Fruit fly (Drosophila melanogaster) whole organism, embryonic: ENCODE data around the gene sol.

Experiments used
- CG10565 ChIP-seq: fragments of 200-800 bp; sonication (Bioruptor generic); optimal IDR thresholded peaks from 3 replicates; lab custom pipeline; 2016; ENCODE audit warnings: missing biosample characterization, mild to moderate bottlenecking, missing genetic modification characterization
- CG14441 ChIP-seq: fragments of 200-800 bp; sonication (Bioruptor generic); IDR thresholded peaks from 2 replicates; pipeline ENCODE4 v1.3.6; 2022; ENCODE audit warnings: missing biosample characterization, missing genetic modification characterization
- CG14860 ChIP-seq: fragments of 200-800 bp; sonication (Bioruptor generic); IDR thresholded peaks from 3 replicates; pipeline ENCODE4 v1.3.6; 2022; ENCODE audit warnings: missing biosample characterization, missing genetic modification characterization; ENCODE audit not compliant: partially characterized antibody
- CG16815 ChIP-seq: fragments of 200-800 bp; sonication (Bioruptor generic); optimal IDR thresholded peaks from 3 replicates; lab custom pipeline; 2017; ENCODE audit warnings: missing biosample characterization, mild to moderate bottlenecking, missing genetic modification characterization
- CG17612 ChIP-seq: fragments of 200-800 bp; sonication (Bioruptor generic); IDR thresholded peaks from 2 replicates; pipeline ENCODE4 v1.3.6; 2022; ENCODE audit warnings: missing biosample characterization, missing genetic modification characterization
- CG17802 ChIP-seq: fragments of 200-800 bp; sonication (Bioruptor generic); optimal IDR thresholded peaks from 2 replicates; lab custom pipeline; 2018; ENCODE audit warnings: missing biosample characterization, mild to moderate bottlenecking, missing genetic modification characterization, moderate library complexity
- CG1792 ChIP-seq: fragments of 200-800 bp; sonication (Bioruptor generic); optimal IDR thresholded peaks from 2 replicates; lab custom pipeline; 2016; ENCODE audit warnings: missing biosample characterization, missing genetic modification characterization
- CG2199 ChIP-seq: fragments of 200-800 bp; sonication (Bioruptor generic); IDR thresholded peaks from 3 replicates; pipeline ENCODE4 v1.3.6; 2022; ENCODE audit warnings: missing biosample characterization, missing genetic modification characterization
- CG2678 ChIP-seq: fragments of 200-800 bp; sonication (Bioruptor generic); optimal IDR thresholded peaks from 3 replicates; lab custom pipeline; 2019; ENCODE audit warnings: missing biosample characterization, mild to moderate bottlenecking, missing genetic modification characterization, moderate library complexity
- CG32767 ChIP-seq: fragments of 200-800 bp; sonication (Bioruptor generic); IDR thresholded peaks from 2 replicates; pipeline ENCODE4 v1.3.6; 2022; ENCODE audit warnings: missing biosample characterization, missing genetic modification characterization
- CG6791 ChIP-seq: fragments of 200-800 bp; sonication (Bioruptor generic); IDR thresholded peaks from 3 replicates; pipeline ENCODE4 v1.3.6; 2022; ENCODE audit warnings: missing biosample characterization, missing genetic modification characterization; ENCODE audit not compliant: partially characterized antibody
- CG7271 ChIP-seq: fragments of 200-800 bp; sonication (Bioruptor generic); optimal IDR thresholded peaks from 2 replicates; lab custom pipeline; 2018; ENCODE audit warnings: missing biosample characterization, mild to moderate bottlenecking, missing genetic modification characterization, moderate library complexity
- CG7556 ChIP-seq: fragments of 200-800 bp; sonication (Bioruptor generic); optimal IDR thresholded peaks from 2 replicates; lab custom pipeline; 2017; ENCODE audit warnings: missing biosample characterization, mild to moderate bottlenecking, missing genetic modification characterization
- CG7786 ChIP-seq: fragments of 200-800 bp; sonication (Bioruptor generic); optimal IDR thresholded peaks from 2 replicates; lab custom pipeline; 2016; ENCODE audit warnings: missing biosample characterization, missing genetic modification characterization
- CG8089 ChIP-seq: fragments of 200-800 bp; sonication (Bioruptor generic); optimal IDR thresholded peaks from 3 replicates; lab custom pipeline; 2016; ENCODE audit warnings: missing biosample characterization, missing genetic modification characterization
- CG8388 ChIP-seq: fragments of 200-800 bp; sonication (Bioruptor generic); optimal IDR thresholded peaks from 2 replicates; lab custom pipeline; 2019; ENCODE audit warnings: missing biosample characterization, mild to moderate bottlenecking, missing genetic modification characterization, moderate library complexity
- CG9876 ChIP-seq: fragments of 200-800 bp; sonication (Bioruptor generic); optimal IDR thresholded peaks from 2 replicates; lab custom pipeline; 2016; ENCODE audit warnings: missing biosample characterization, missing genetic modification characterization
- Chrac-16 ChIP-seq: fragments of 200-800 bp; sonication (Bioruptor generic); optimal IDR thresholded peaks from 3 replicates; lab custom pipeline; 2016; ENCODE audit warnings: missing biosample characterization, missing genetic modification characterization
- Fer1 ChIP-seq: fragments of 200-800 bp; sonication (Bioruptor generic); optimal IDR thresholded peaks from 2 replicates; lab custom pipeline; 2017; ENCODE audit warnings: missing biosample characterization, mild to moderate bottlenecking, missing genetic modification characterization
- GATAe ChIP-seq: fragments of 200-800 bp; sonication (Bioruptor generic); conservative IDR thresholded peaks from 2 replicates; pipeline ENCODE4 v1.3.6; 2022; ENCODE audit warnings: missing biosample characterization, missing genetic modification characterization
- Hmx ChIP-seq: fragments of 200-800 bp; sonication (Bioruptor generic); optimal IDR thresholded peaks from 2 replicates; lab custom pipeline; 2016; ENCODE audit warnings: missing biosample characterization, missing genetic modification characterization
- Lim3 ChIP-seq: fragments of 200-800 bp; sonication (Bioruptor generic); IDR thresholded peaks from 2 replicates; pipeline ENCODE4 v1.3.6; 2022; ENCODE audit warnings: missing biosample characterization, missing genetic modification characterization
- Meics ChIP-seq: fragments of 200-800 bp; sonication (Bioruptor generic); optimal IDR thresholded peaks from 2 replicates; lab custom pipeline; 2017; ENCODE audit warnings: missing biosample characterization, mild to moderate bottlenecking, missing genetic modification characterization
- Mrtf ChIP-seq: fragments of 200-800 bp; sonication (Bioruptor generic); IDR thresholded peaks from 3 replicates; pipeline ENCODE4 v1.3.6; 2022; ENCODE audit warnings: missing biosample characterization, missing genetic modification characterization
- NC2β ChIP-seq: fragments of 200-800 bp; sonication (Bioruptor generic); optimal IDR thresholded peaks from 2 replicates; lab custom pipeline; 2016; ENCODE audit warnings: missing biosample characterization, missing genetic modification characterization
- Oli ChIP-seq: fragments of 200-800 bp; sonication (Bioruptor generic); optimal IDR thresholded peaks from 2 replicates; lab custom pipeline; 2018; ENCODE audit warnings: missing biosample characterization, mild to moderate bottlenecking, missing genetic modification characterization, moderate library complexity
- PHDP ChIP-seq: fragments of 200-800 bp; sonication (Bioruptor generic); optimal IDR thresholded peaks from 3 replicates; lab custom pipeline; 2018; ENCODE audit warnings: missing biosample characterization, mild to moderate bottlenecking, missing genetic modification characterization, moderate library complexity
- Ptx1 ChIP-seq: fragments of 200-800 bp; sonication (Bioruptor generic); IDR thresholded peaks from 2 replicates; pipeline ENCODE4 v1.3.6; 2022; ENCODE audit warnings: missing biosample characterization, missing genetic modification characterization
- Scr ChIP-seq: fragments of 200-800 bp; sonication (Bioruptor generic); IDR thresholded peaks from 2 replicates; pipeline ENCODE4 v1.3.6; 2022; ENCODE audit warnings: missing biosample characterization, missing genetic modification characterization; ENCODE audit not compliant: partially characterized antibody
- Sox100B ChIP-seq: fragments of 200-800 bp; sonication (Bioruptor generic); optimal IDR thresholded peaks from 3 replicates; lab custom pipeline; 2018; ENCODE audit warnings: missing biosample characterization, mild to moderate bottlenecking, missing genetic modification characterization
- Xrp1 ChIP-seq: fragments of 200-800 bp; sonication (Bioruptor generic); IDR thresholded peaks from 2 replicates; pipeline ENCODE4 v1.3.6; 2022; ENCODE audit warnings: missing biosample characterization, missing genetic modification characterization
- YL-1 ChIP-seq: fragments of 200-800 bp; sonication (Bioruptor generic); optimal IDR thresholded peaks from 3 replicates; lab custom pipeline; 2017; ENCODE audit warnings: missing biosample characterization, mild to moderate bottlenecking, missing genetic modification characterization
- ab ChIP-seq: fragments of 200-800 bp; sonication (Bioruptor generic); optimal IDR thresholded peaks from 2 replicates; lab custom pipeline; 2016; ENCODE audit warnings: missing biosample characterization, missing genetic modification characterization
- cg ChIP-seq: fragments of 200-800 bp; sonication (Bioruptor generic); optimal IDR thresholded peaks from 3 replicates; lab custom pipeline; 2019; ENCODE audit warnings: missing biosample characterization, mild to moderate bottlenecking, missing genetic modification characterization, moderate library complexity
- ci ChIP-seq: fragments of 200-800 bp; sonication (Bioruptor generic); IDR thresholded peaks from 3 replicates; pipeline ENCODE4 v1.3.6; 2022; ENCODE audit warnings: missing biosample characterization, missing genetic modification characterization
- crol ChIP-seq: fragments of 200-800 bp; sonication (Bioruptor generic); IDR thresholded peaks from 2 replicates; pipeline ENCODE4 v1.3.6; 2022; ENCODE audit warnings: missing biosample characterization, missing genetic modification characterization
- fd96Cb ChIP-seq: fragments of 200-800 bp; sonication (Bioruptor generic); optimal IDR thresholded peaks from 2 replicates; lab custom pipeline; 2018; ENCODE audit warnings: missing biosample characterization, mild to moderate bottlenecking, missing genetic modification characterization, moderate library complexity
- jumu ChIP-seq: fragments of 200-800 bp; sonication (Bioruptor generic); optimal IDR thresholded peaks from 3 replicates; lab custom pipeline; 2016; ENCODE audit warnings: missing biosample characterization, missing genetic modification characterization
- lmd ChIP-seq: fragments of 200-800 bp; sonication (Bioruptor generic); IDR thresholded peaks from 2 replicates; pipeline ENCODE4 v1.3.6; 2022; ENCODE audit warnings: missing biosample characterization, missing genetic modification characterization
- lov ChIP-seq, 2 experiments: fragments of 200-800 bp in 1 of 2; fragments of >200 bp in 1 of 2; sonication (Bioruptor generic) in 1 of 2; IDR thresholded peaks in 1 of 2; optimal IDR thresholded peaks in 1 of 2; 2 replicates in 1 of 2; 3 replicates in 1 of 2; pipeline versions ENCODE4 v1.3.6 to Lab custom; 2017 to 2022; ENCODE audit warnings: missing biosample characterization in 1 of 2, missing genetic modification characterization in 1 of 2
- nerfin-1 ChIP-seq: fragments of 200-800 bp; sonication (Bioruptor generic); optimal IDR thresholded peaks from 3 replicates; lab custom pipeline; 2019; ENCODE audit warnings: missing biosample characterization, mild to moderate bottlenecking, missing genetic modification characterization, moderate library complexity
- p53 ChIP-seq: fragments of 200-800 bp; sonication (Bioruptor generic); optimal IDR thresholded peaks from 2 replicates; lab custom pipeline; 2016; ENCODE audit warnings: missing biosample characterization, missing genetic modification characterization
- pb ChIP-seq: fragments of 200-800 bp; sonication (Bioruptor generic); optimal IDR thresholded peaks from 3 replicates; lab custom pipeline; 2016; ENCODE audit warnings: missing biosample characterization, missing genetic modification characterization
- peb ChIP-seq: fragments of 200-800 bp; sonication (Bioruptor generic); IDR thresholded peaks from 2 replicates; pipeline ENCODE4 v1.3.6; 2022; ENCODE audit warnings: missing biosample characterization, missing genetic modification characterization
- phol ChIP-seq: fragments of 200-800 bp; sonication (Bioruptor generic); optimal IDR thresholded peaks from 3 replicates; lab custom pipeline; 2018; ENCODE audit warnings: missing biosample characterization, mild to moderate bottlenecking, missing genetic modification characterization, moderate library complexity
- rib ChIP-seq: fragments of 200-800 bp; sonication (Bioruptor generic); IDR thresholded peaks from 2 replicates; pipeline ENCODE4 v1.3.6; 2022; ENCODE audit warnings: missing biosample characterization, missing genetic modification characterization
- shn ChIP-seq: fragments of 200-800 bp; sonication (Bioruptor generic); optimal IDR thresholded peaks from 3 replicates; lab custom pipeline; 2016; ENCODE audit warnings: missing biosample characterization, missing genetic modification characterization
- sna ChIP-seq: fragments of 200-800 bp; sonication (Bioruptor generic); IDR thresholded peaks from 2 replicates; pipeline ENCODE4 v1.3.6; 2022; ENCODE audit warnings: missing biosample characterization, missing genetic modification characterization; ENCODE audit not compliant: partially characterized antibody
- usp ChIP-seq: fragments of >200 bp; optimal IDR thresholded peaks from 2 replicates; lab custom pipeline; 2017; ENCODE audit warnings: missing biosample characterization, missing genetic modification characterization
- wek ChIP-seq: fragments of 200-800 bp; sonication (Bioruptor generic); optimal IDR thresholded peaks from 3 replicates; lab custom pipeline; 2018; ENCODE audit warnings: missing biosample characterization, mild to moderate bottlenecking, missing genetic modification characterization, moderate library complexity

sol gene

DNA sequence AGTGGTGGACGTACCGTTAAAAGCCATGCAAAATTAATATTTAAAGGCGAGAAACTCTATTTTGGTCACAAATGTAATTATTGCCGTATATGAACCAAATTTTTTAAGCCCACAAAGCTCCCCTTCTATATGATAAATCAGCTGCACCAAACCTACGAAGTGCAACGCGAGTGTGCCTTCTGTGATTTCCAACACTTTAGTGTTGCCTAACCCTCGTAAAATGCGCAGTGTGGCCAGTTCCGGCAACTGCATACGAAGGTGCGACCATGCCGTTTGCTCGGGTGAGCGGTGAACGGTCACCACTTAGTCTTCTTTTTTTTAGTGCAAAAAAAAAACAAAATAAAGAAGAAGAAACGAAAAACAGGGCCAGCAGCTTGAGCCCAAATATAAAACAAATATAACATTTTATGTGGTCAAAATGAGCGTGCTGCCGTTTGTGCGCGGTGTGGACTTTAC lies 10.6 kb upstream of the sol start, which contains the start of the genes tty and fliI (continued):
- peak; percentile 40 for TF ChIP-seq CG7556 (GFP tag; lab: Kevin White, UChicago)
- TF ChIP-seq wek (GFP tag; lab: Kevin White, UChicago), result peak; percentile 33
- peak; percentile 46; the same call in 1 of the 2 replicates for TF ChIP-seq Lim3
- TF ChIP-seq peb, result peak; percentile 76
- TF ChIP-seq lov (optimal IDR thresholded peaks at IDR 0.05; lab: Kevin White, UChicago), result no peak
- peak; percentile 85 for TF ChIP-seq lov (GFP tag; IDR thresholded peaks at IDR 0.05; lab: Robert Waterston, UW)
- TF ChIP-seq nerfin-1 (tag; lab: Kevin White, UChicago), result peak; percentile 24
- peak; percentile 74 for TF ChIP-seq NC2β (GFP tag; lab: Kevin White, UChicago)
- 0 out of 3 replicates have a peak, but pooled peaks have one; percentile 41 for TF ChIP-seq CG6791 (GFP tag; lab: Robert Waterston, UW)
- TF ChIP-seq Ptx1, result peak; percentile 94
- TF ChIP-seq Chrac-16 (GFP tag; lab: Kevin White, UChicago), result peak; percentile 73
- TF ChIP-seq CG32767 (GFP tag; lab: Robert Waterston, UW), result peak; percentile 74
- TF ChIP-seq CG1792 (GFP tag; lab: Kevin White, UChicago), result peak; percentile 55
- no peak for TF ChIP-seq sna (GFP tag; lab: Robert Waterston, UW)
- TF ChIP-seq Sox100B (GFP tag; lab: Kevin White, UChicago), result no peak
- no peak for TF ChIP-seq usp (GFP tag; lab: Kevin White, UChicago)
- TF ChIP-seq Scr (GFP tag; lab: Robert Waterston, UW), result no peak
- peak; percentile 75 for TF ChIP-seq CG2678
- peak; percentile 89 for TF ChIP-seq Mrtf (GFP tag; lab: Robert Waterston, UW)
- TF ChIP-seq Hmx, result no peak
- peak; percentile 87 for TF ChIP-seq CG7786 (GFP tag; lab: Kevin White, UChicago)
- peak; percentile 48 for TF ChIP-seq p53 (GFP tag; lab: Kevin White, UChicago)
- TF ChIP-seq PHDP, result peak; percentile 71
- TF ChIP-seq CG14860 (GFP tag; lab: Robert Waterston, UW), result no peak
- peak; percentile 78 for TF ChIP-seq phol (tag; lab: Kevin White, UChicago)
- TF ChIP-seq CG7271 (tag; lab: Kevin White, UChicago), result no peak
- TF ChIP-seq ab (GFP tag; lab: Kevin White, UChicago), result peak; percentile 24
- TF ChIP-seq Xrp1 (GFP tag; lab: Robert Waterston, UW), result peak; percentile 87
- TF ChIP-seq crol (GFP tag; lab: Robert Waterston, UW), result peak; percentile 52; the same call in 1 of the 2 replicates
- peak; percentile 61 for TF ChIP-seq Fer1 (GFP tag; lab: Kevin White, UChicago)
- TF ChIP-seq cg (GFP tag; lab: Kevin White, UChicago), result no peak
- peak; percentile 64 for TF ChIP-seq YL-1 (GFP tag; lab: Kevin White, UChicago)
- TF ChIP-seq CG10565, result peak; percentile 8
- peak; percentile 87 for TF ChIP-seq rib (GFP tag; lab: Robert Waterston, UW)
- peak; percentile 87 for TF ChIP-seq shn
- TF ChIP-seq GATAe (GFP tag; lab: Robert Waterston, UW), result peak; percentile 45; the same call in 1 of the 2 replicates
- peak; percentile 64; the same call in 1 of the 2 replicates for TF ChIP-seq CG17612 (GFP tag; lab: Robert Waterston, UW)
- peak; percentile 90 for TF ChIP-seq lmd (GFP tag; lab: Robert Waterston, UW)
- TF ChIP-seq fd96Cb (tag; lab: Kevin White, UChicago), result peak; percentile 71
- TF ChIP-seq CG9876 (GFP tag; lab: Kevin White, UChicago), result peak; percentile 75
- peak; percentile 94 for TF ChIP-seq CG14441 (GFP tag; lab: Robert Waterston, UW)
- TF ChIP-seq CG8388, result peak; percentile 69
- peak; percentile 85 for TF ChIP-seq jumu (GFP tag; lab: Kevin White, UChicago)
- TF ChIP-seq Oli, result peak; percentile 69
- TF ChIP-seq CG8089 (GFP tag; lab: Kevin White, UChicago), result peak; percentile 68
- peak; percentile 78 for TF ChIP-seq CG2199 (GFP tag; lab: Robert Waterston, UW)
- peak; percentile 75 for TF ChIP-seq pb (GFP tag; lab: Kevin White, UChicago)
- peak; percentile 95 for TF ChIP-seq ci (GFP tag; lab: Robert Waterston, UW)
- TF ChIP-seq CG16815 (GFP tag; lab: Kevin White, UChicago), result peak; percentile 82
- TF ChIP-seq Meics (GFP tag; lab: Kevin White, UChicago), result peak; percentile 83
- peak; percentile 48 for TF ChIP-seq CG17802
